Worm (Caenorhabditis elegans) whole organism, mixed stage, embryonic: ENCODE results near the gene mab-5.

ENCODE experiments used
- blmp-1 ChIP-seq: fragments of 150-350 bp; optimal IDR thresholded peaks from 2 replicates; lab custom pipeline; 2014; ENCODE audit warnings: missing biosample characterization, missing genetic modification characterization
- ceh-39 ChIP-seq: fragments of 150-350 bp; optimal IDR thresholded peaks from 2 replicates; lab custom pipeline; 2014; ENCODE audit warnings: missing biosample characterization, missing genetic modification characterization
- elt-1 ChIP-seq: sonication (generic microtip); optimal IDR thresholded peaks from 2 replicates; lab custom pipeline; 2017; ENCODE audit warnings: missing genetic modification characterization, mild to moderate bottlenecking, missing compliant biosample characterization, antibody characterized with exemption, moderate library complexity, borderline replicate concordance; ENCODE audit not compliant: insufficient read depth
- mep-1 ChIP-seq: fragments of 150-350 bp; optimal IDR thresholded peaks from 2 replicates; lab custom pipeline; 2017; ENCODE audit warnings: missing biosample characterization, missing genetic modification reagents, missing genetic modification characterization, inconsistent platforms
- nhr-2 ChIP-seq: fragments of 150-350 bp; optimal IDR thresholded peaks from 2 replicates; lab custom pipeline; 2014; ENCODE audit warnings: missing biosample characterization, missing genetic modification characterization
- sem-2 ChIP-seq: fragments of 200-800 bp; sonication (Bioruptor generic); optimal IDR thresholded peaks from 2 replicates; lab custom pipeline; 2018; ENCODE audit warnings: mild to moderate bottlenecking, missing genetic modification characterization, missing compliant biosample characterization
- snpc-4 ChIP-seq: fragments of 150-350 bp; optimal IDR thresholded peaks from 2 replicates; lab custom pipeline; 2014; ENCODE audit warnings: missing biosample characterization, missing genetic modification characterization
- sptf-1 ChIP-seq: sonication (generic microtip); optimal IDR thresholded peaks from 2 replicates; lab custom pipeline; 2017; ENCODE audit warnings: mild to moderate bottlenecking, missing genetic modification characterization, moderate library complexity, missing compliant biosample characterization
- unc-39 ChIP-seq: fragments of 150-350 bp; optimal IDR thresholded peaks from 2 replicates; lab custom pipeline; 2014; ENCODE audit warnings: missing biosample characterization, missing genetic modification characterization
- unc-62 ChIP-seq: fragments of 150-350 bp; optimal IDR thresholded peaks from 2 replicates; lab custom pipeline; 2014; ENCODE audit warnings: missing biosample characterization, missing genetic modification reagents, missing genetic modification characterization

DNA sequence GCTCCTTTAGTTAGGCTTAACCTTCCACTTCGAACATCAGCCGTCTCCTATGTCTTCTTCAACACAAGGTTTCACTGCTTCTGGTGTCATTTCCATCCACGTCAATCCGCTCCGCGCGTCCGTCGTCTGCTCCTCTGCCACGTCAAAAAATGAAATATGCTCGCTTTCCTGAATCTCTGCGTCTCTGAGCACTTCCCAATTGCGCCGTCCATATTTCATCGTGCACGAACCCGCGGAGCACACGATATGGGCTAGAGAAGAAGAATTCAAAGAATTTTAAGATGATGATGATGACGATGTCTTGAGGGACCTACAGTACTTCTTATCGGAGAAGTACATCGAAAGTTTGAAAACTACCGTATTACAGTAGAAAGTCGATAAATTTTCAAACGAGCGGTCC lies 9.7 kb upstream of the mab-5 start:
- TF ChIP-seq unc-39 (no peak), nhr-2 (tag; lab: Kevin White, UChicago) (no peak), unc-62 (no peak), blmp-1 (tag; lab: Kevin White, UChicago) (no peak), sem-2 (GFP tag; lab: Kevin White, UChicago) (no peak), elt-1 (no peak), ceh-39 (tag; lab: Kevin White, UChicago) (no peak), sptf-1 (tag; lab: Kevin White, UChicago) (no peak), snpc-4 (tag; lab: Kevin White, UChicago) (no peak), mep-1 (tag; lab: Kevin White, UChicago) (no peak)
